Worm (Caenorhabditis elegans): ENCODE results near the gene ntr-2.

ce11 chrX:14929512-14929911 lies 758 bp upstream of the ntr-2 start:
- TF ChIP-seq dao-5 (tag; optimal IDR thresholded peaks at IDR 0.05) = no peak
- TF ChIP-seq W03F9.2 (tag; optimal IDR thresholded peaks at IDR 0.05) = no peak

Measured in whole organism, L4/young adult.